Worm (Caenorhabditis elegans) whole organism, early embryonic: ENCODE measurements around the gene K08F4.5.

Source experiments
- B0310.2 ChIP-seq: sonication (generic microtip); optimal IDR thresholded peaks from 2 replicates; lab custom pipeline; 2016; ENCODE audit warnings: mild to moderate bottlenecking, missing genetic modification characterization, missing compliant biosample characterization
- F13C5.2 ChIP-seq: sonication (generic microtip); optimal IDR thresholded peaks from 2 replicates; lab custom pipeline; 2017; ENCODE audit warnings: mild to moderate bottlenecking, missing genetic modification characterization, inconsistent platforms, missing compliant biosample characterization
- aly-1 ChIP-seq: sonication (generic microtip); optimal IDR thresholded peaks from 2 replicates; lab custom pipeline; 2016; ENCODE audit warnings: missing genetic modification characterization, missing compliant biosample characterization
- ama-1 ChIP-seq: fragments of 150-350 bp; optimal IDR thresholded peaks from 2 replicates; lab custom pipeline; 2014
- ceh-13 ChIP-seq: fragments of 200-800 bp; sonication (Bioruptor generic); optimal IDR thresholded peaks from 2 replicates; lab custom pipeline; 2018; ENCODE audit warnings: mild to moderate bottlenecking, missing genetic modification characterization, missing compliant biosample characterization
- ceh-36 ChIP-seq: sonication (generic microtip); optimal IDR thresholded peaks from 2 replicates; lab custom pipeline; 2016; ENCODE audit warnings: missing genetic modification characterization, inconsistent platforms, missing compliant biosample characterization
- ets-7 ChIP-seq: sonication (generic microtip); optimal IDR thresholded peaks from 2 replicates; lab custom pipeline; 2016; ENCODE audit warnings: missing genotype, missing genetic modification characterization, missing compliant biosample characterization
- flt-1 ChIP-seq: fragments of 200-800 bp; sonication (Bioruptor generic); IDR thresholded peaks from 2 replicates; pipeline ENCODE4 v1.3.6; 2022; ENCODE audit warnings: missing genetic modification characterization, missing compliant biosample characterization
- hmbx-1 ChIP-seq: sonication (generic microtip); optimal IDR thresholded peaks from 2 replicates; lab custom pipeline; 2016; ENCODE audit warnings: mild to moderate bottlenecking, missing genetic modification characterization, missing compliant biosample characterization
- hmg-4 ChIP-seq: fragments of 200-800 bp; sonication (Bioruptor generic); optimal IDR thresholded peaks from 2 replicates; lab custom pipeline; 2018; ENCODE audit warnings: mild to moderate bottlenecking, missing genetic modification characterization, missing compliant biosample characterization
- hnd-1 ChIP-seq: sonication (generic microtip); optimal IDR thresholded peaks from 2 replicates; lab custom pipeline; 2016; ENCODE audit warnings: missing genetic modification characterization, missing compliant biosample characterization
- pes-1 ChIP-seq: fragments of 200-800 bp; sonication (Bioruptor generic); IDR thresholded peaks from 2 replicates; pipeline ENCODE4 v1.3.6; 2022; ENCODE audit warnings: missing genetic modification reagents, missing genetic modification characterization, missing compliant biosample characterization
- scrt-1 ChIP-seq: fragments of 200-800 bp; sonication (Bioruptor generic); IDR thresholded peaks from 2 replicates; pipeline ENCODE4 v1.3.6; 2022; ENCODE audit warnings: missing genetic modification characterization, missing compliant biosample characterization
- sea-1 ChIP-seq: fragments of 200-800 bp; sonication (Bioruptor generic); conservative IDR thresholded peaks from 2 replicates; pipeline ENCODE4 v1.3.6; 2022; ENCODE audit warnings: missing genetic modification characterization, missing compliant biosample characterization
- tbx-11 ChIP-seq: fragments of 200-800 bp; sonication (Bioruptor generic); IDR thresholded peaks from 2 replicates; pipeline ENCODE4 v1.3.6; 2022; ENCODE audit warnings: missing genetic modification characterization, missing compliant biosample characterization
- tbx-37 ChIP-seq: fragments of 200-800 bp; sonication (Bioruptor generic); conservative IDR thresholded peaks from 2 replicates; pipeline ENCODE4 v1.3.6; 2022; ENCODE audit warnings: missing genetic modification reagents, missing genetic modification characterization, missing compliant biosample characterization
- tra-4 ChIP-seq: sonication (generic microtip); optimal IDR thresholded peaks from 2 replicates; lab custom pipeline; 2017; ENCODE audit warnings: missing genetic modification characterization, missing compliant biosample characterization

The K08F4.5 gene

DNA sequence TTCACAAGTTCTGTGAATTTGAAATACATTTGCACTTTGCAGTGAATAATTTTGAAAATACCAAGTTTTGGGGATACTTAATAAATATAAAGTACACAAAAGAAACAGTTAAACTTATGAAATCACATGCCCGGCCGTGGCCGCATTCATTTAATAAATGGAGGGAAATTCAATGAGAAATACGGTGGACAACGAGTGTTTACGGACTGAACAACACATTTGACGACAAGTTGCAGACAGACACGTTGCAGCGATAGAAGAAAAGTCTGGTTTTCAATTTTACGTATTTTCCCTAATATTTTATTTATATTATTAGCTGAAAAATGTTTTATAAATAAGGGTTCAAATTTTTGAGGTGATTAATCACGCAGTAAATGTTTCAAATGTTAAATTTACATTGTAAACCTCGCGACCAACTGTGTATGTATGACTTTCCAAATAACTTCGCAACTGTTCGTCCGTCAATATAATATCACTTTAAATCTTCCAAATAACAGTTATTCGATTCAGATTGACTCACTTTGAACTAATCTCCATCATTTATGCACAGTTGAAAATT, 15.8 kb upstream of the K08F4.5 start, which contains the start of gene copg-1:
TSS of gene copg-1 (plus strand) at position 509 of the 559 bp plus-strand sequence.
- TF ChIP-seq F13C5.2 (tag; lab: Kevin White, UChicago) = no peak
- TF ChIP-seq sea-1 (GFP tag; lab: Robert Waterston, UW) = no peak
- no peak for TF ChIP-seq pes-1 (GFP tag; lab: Robert Waterston, UW)
- no peak for TF ChIP-seq B0310.2
- no peak for TF ChIP-seq hmg-4 (GFP tag; lab: Kevin White, UChicago)
- no peak for TF ChIP-seq hmbx-1 (tag; lab: Kevin White, UChicago)
- TF ChIP-seq ets-7 (tag; lab: Kevin White, UChicago) = no peak
- no peak for TF ChIP-seq tra-4 (tag; lab: Kevin White, UChicago)
- TF ChIP-seq ceh-36 = no peak
- no peak for TF ChIP-seq flt-1 (GFP tag; lab: Robert Waterston, UW)
- TF ChIP-seq ceh-13 (GFP tag; lab: Kevin White, UChicago) = no peak
- no peak for TF ChIP-seq tbx-37
- no peak for TF ChIP-seq tbx-11
- no peak for TF ChIP-seq hnd-1 (tag; lab: Kevin White, UChicago)
- TF ChIP-seq aly-1 (tag; lab: Kevin White, UChicago) = no peak
- no peak for TF ChIP-seq scrt-1 (GFP tag; lab: Robert Waterston, UW)

DNA sequence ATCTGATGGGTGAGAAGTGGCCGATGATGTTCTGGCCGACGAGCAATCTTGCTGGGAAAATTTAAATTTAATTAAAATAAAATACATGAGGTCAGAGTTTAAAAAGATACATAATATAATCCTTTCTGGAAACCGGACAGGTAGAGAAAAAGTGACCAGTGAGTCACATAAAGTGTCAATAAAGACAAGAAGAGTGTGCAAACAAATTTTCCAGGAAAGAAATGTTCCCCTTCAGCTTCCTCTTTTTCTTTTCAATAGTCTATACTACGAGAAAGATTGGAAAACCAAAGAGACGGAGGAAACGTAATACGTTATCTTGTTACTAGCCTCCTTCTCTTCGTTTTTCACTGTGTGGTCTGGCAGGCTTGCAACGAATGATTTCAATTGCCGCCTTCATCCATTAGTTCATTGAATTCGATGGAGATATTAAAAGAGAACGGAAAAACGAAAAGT, 14.9 kb upstream of the K08F4.5 start, which contains the start of gene tsp-12:
TSS of gene tsp-12 (minus strand) at position 51 of the 453 bp plus-strand sequence.
- TF ChIP-seq B0310.2 (no peak), flt-1 (GFP tag; lab: Robert Waterston, UW) (no peak), ama-1 (lab: Kevin White, UChicago) (no peak), tra-4 (tag; lab: Kevin White, UChicago) (no peak)

DNA sequence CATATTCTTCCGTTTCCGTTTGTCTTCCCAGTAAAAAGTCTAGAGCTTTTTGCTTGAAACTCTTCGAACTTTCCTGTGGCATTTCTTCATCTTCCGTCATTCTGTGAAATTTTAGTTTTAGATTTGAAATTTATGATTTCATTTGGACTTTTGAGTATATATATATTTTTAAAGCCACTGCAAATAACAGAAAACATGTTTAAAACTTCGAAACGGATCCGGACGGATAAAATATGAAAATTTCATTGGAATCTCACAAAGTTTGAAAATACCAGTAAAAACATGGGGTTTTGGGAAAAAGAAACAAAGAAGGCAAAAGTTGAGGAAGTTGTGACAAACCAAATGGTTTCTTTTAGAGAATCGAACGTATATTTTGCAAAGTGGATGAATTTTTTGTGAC, 13.2 kb upstream of the K08F4.5 start, which contains the start of gene pigs-1:
TSS of gene pigs-1 (minus strand) at position 101 of the 400 bp plus-strand sequence.
- TF ChIP-seq ceh-36 = no peak
- no peak for TF ChIP-seq hmbx-1 (tag; lab: Kevin White, UChicago)
- no peak for TF ChIP-seq scrt-1 (GFP tag; lab: Robert Waterston, UW)
- no peak for TF ChIP-seq ets-7 (tag; lab: Kevin White, UChicago)
- no peak for TF ChIP-seq sea-1 (GFP tag; lab: Robert Waterston, UW)
- TF ChIP-seq flt-1 (GFP tag; lab: Robert Waterston, UW) = no peak
- no peak for TF ChIP-seq tbx-37
- TF ChIP-seq aly-1 (tag; lab: Kevin White, UChicago) = no peak
- TF ChIP-seq tbx-11 = no peak
- no peak for TF ChIP-seq hmg-4 (GFP tag; lab: Kevin White, UChicago)
- TF ChIP-seq tra-4 (tag; lab: Kevin White, UChicago) = no peak
- TF ChIP-seq B0310.2 = no peak
- TF ChIP-seq pes-1 (GFP tag; lab: Robert Waterston, UW) = no peak
- TF ChIP-seq hnd-1 (tag; lab: Kevin White, UChicago) = no peak
- TF ChIP-seq F13C5.2 (tag; lab: Kevin White, UChicago) = no peak
- TF ChIP-seq ama-1 (lab: Kevin White, UChicago) = no peak
- no peak for TF ChIP-seq ceh-13 (GFP tag; lab: Kevin White, UChicago)

DNA sequence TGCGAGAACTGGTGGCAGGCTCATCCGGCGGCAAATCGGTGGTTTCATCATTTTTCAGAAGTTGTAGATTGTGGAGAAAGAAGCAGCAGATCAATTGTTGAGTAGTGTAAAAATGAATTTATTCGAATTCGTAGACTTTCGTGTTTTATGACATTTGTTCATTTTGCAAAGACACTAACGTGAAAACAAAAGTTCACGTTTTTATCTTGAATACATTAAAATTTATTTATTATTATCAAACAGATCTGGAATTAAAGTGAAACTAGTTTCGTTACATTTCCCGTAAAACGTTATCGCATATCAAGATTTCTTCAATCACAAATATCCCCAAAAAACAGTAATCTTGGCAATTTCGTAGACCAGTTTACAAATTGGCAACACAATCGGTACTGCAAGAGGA, 11.2 kb upstream of the K08F4.5 start, which contains the start of gene T14G10.8:
TSS of gene T14G10.8 (minus strand) at position 101 of the 400 bp plus-strand sequence.
- no peak for TF ChIP-seq B0310.2

DNA sequence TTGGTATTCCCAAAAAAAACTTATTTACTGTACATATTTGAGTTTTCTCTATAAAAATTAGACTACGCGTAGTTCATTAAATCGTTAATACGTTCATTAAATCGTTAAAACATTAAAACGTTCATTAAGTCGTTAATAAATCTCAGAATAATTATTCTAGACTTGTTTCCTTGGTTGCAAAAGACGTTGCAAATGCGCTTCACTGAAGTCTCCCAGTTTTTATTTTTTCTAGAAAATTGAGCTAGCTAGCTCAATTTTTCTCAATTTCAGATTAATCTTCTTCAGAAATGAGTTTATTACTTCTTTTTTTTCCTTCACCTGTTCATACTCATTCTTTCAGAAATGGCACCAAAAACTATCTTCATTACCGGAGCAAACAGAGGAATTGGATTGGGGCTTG, 9.2 kb upstream of the K08F4.5 start:
- TF ChIP-seq ceh-13 (GFP tag; lab: Kevin White, UChicago) = no peak
- TF ChIP-seq sea-1 (GFP tag; lab: Robert Waterston, UW) = no peak
- TF ChIP-seq tra-4 (tag; lab: Kevin White, UChicago) = no peak
- TF ChIP-seq hnd-1 (tag; lab: Kevin White, UChicago) = no peak
- TF ChIP-seq hmg-4 (GFP tag; lab: Kevin White, UChicago) = no peak
- no peak for TF ChIP-seq aly-1 (tag; lab: Kevin White, UChicago)
- no peak for TF ChIP-seq hmbx-1 (tag; lab: Kevin White, UChicago)
- no peak for TF ChIP-seq scrt-1 (GFP tag; lab: Robert Waterston, UW)
- TF ChIP-seq ceh-36 = no peak
- no peak for TF ChIP-seq flt-1 (GFP tag; lab: Robert Waterston, UW)
- TF ChIP-seq B0310.2 = no peak
- no peak for TF ChIP-seq ama-1 (lab: Kevin White, UChicago)

DNA sequence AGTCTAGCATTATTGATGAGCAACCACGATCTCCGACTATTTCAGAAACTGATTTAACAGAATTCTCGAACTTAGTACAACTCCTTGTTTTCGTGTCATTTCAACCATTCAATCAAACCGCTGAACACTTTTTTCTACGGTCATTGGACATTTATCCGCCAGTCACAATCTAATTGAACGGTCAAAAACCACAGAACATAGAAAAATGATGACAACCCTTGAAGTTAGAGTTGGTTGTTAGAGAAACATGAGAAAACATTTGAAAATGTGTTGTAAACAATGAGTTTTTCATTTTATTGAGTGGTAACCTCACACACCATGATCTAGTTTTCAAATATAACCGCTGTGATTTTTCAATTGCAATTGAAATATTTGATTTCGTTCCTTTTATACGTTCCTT, 8.8 kb upstream of the K08F4.5 start:
- TF ChIP-seq hnd-1 (tag; lab: Kevin White, UChicago) (no peak), scrt-1 (GFP tag; lab: Robert Waterston, UW) (no peak), pes-1 (GFP tag; lab: Robert Waterston, UW) (no peak), ceh-13 (GFP tag; lab: Kevin White, UChicago) (no peak), aly-1 (tag; lab: Kevin White, UChicago) (no peak), hmbx-1 (tag; lab: Kevin White, UChicago) (no peak), ets-7 (tag; lab: Kevin White, UChicago) (no peak), B0310.2 (no peak), tra-4 (tag; lab: Kevin White, UChicago) (no peak)

DNA sequence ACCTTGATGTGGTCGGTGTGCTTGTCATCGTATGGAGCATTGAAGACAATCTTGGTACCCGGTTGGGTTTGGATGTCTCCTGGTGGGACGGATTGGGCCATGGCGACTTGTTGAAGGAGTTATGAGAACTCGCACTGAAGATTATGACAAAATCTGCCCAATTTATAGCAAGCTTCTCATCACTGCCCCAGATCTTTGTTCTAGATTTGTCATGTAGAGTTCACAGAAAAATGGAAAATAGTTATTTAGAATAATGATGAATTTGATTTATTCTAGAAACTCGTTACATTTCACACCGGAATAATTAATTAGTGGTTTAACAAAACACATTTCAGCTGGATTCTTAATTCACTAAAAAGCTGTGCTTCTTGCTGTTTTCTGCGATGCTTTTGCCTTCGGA, 7.9 kb upstream of the K08F4.5 start, which contains the start of gene msp-38:
TSS of gene msp-38 (minus strand) at position 101 of the 400 bp plus-strand sequence.
- TF ChIP-seq ets-7 (tag; lab: Kevin White, UChicago) = no peak
- TF ChIP-seq F13C5.2 (tag; lab: Kevin White, UChicago) = no peak
- TF ChIP-seq pes-1 (GFP tag; lab: Robert Waterston, UW) = no peak
- TF ChIP-seq aly-1 (tag; lab: Kevin White, UChicago) = no peak
- TF ChIP-seq ceh-36 = no peak
- no peak for TF ChIP-seq flt-1 (GFP tag; lab: Robert Waterston, UW)
- TF ChIP-seq tbx-37 = no peak
- no peak for TF ChIP-seq ceh-13 (GFP tag; lab: Kevin White, UChicago)
- no peak for TF ChIP-seq tbx-11
- no peak for TF ChIP-seq hmbx-1 (tag; lab: Kevin White, UChicago)
